Fruit fly (Drosophila melanogaster): ENCODE data around the gene Pfdn1.
A peak's percentile ranks its signal among the peaks of the same experiment; 100 is the strongest.

The Pfdn1 gene

dm6 chr2L:6090365-6090764 is 21.5 kb downstream of the Pfdn1 start:
- TF ChIP-seq CG30403 (GFP tag; optimal IDR thresholded peaks at IDR 0.05): no peak
- no peak for TF ChIP-seq CG17328 (GFP tag; IDR thresholded peaks at IDR 0.05)
- TF ChIP-seq insv (GFP tag; optimal IDR thresholded peaks at IDR 0.05): no peak
- TF ChIP-seq h (optimal IDR thresholded peaks at IDR 0.05): no peak
- TF ChIP-seq twi (tag; optimal IDR thresholded peaks at IDR 0.05): no peak
- no peak for TF ChIP-seq Elba2 (GFP tag; optimal IDR thresholded peaks at IDR 0.05)
- TF ChIP-seq Ets65A (GFP tag): no peak
- no peak for TF ChIP-seq CoRest (tag; optimal IDR thresholded peaks at IDR 0.05)
- TF ChIP-seq crol (GFP tag; IDR thresholded peaks at IDR 0.05): peak; percentile 79
- no peak for TF ChIP-seq Hand (GFP tag; optimal IDR thresholded peaks at IDR 0.05)
- peak in 1 of 2 experiments; percentile 77 for TF ChIP-seq Hr78 (GFP tag; optimal IDR thresholded peaks at IDR 0.05)
- TF ChIP-seq NfI (GFP tag; optimal IDR thresholded peaks at IDR 0.05): no peak
- no peak for TF ChIP-seq Kr (GFP tag; optimal IDR thresholded peaks at IDR 0.05)
- peak; percentile 26 for TF ChIP-seq CG2678 (tag; optimal IDR thresholded peaks at IDR 0.05)
- no peak for TF ChIP-seq tup (GFP tag; optimal IDR thresholded peaks at IDR 0.05)
- no peak for TF ChIP-seq CG2202 (tag; optimal IDR thresholded peaks at IDR 0.05)
- no peak for TF ChIP-seq row (GFP tag; IDR thresholded peaks at IDR 0.05)
- TF ChIP-seq gem (tag; optimal IDR thresholded peaks at IDR 0.05): no peak
- no peak for TF ChIP-seq phol (tag; optimal IDR thresholded peaks at IDR 0.05)
- no peak for TF ChIP-seq Mes4 (GFP tag; optimal IDR thresholded peaks at IDR 0.05)
- TF ChIP-seq CG13894 (tag; optimal IDR thresholded peaks at IDR 0.05): peak; percentile 28
- no peak for TF ChIP-seq bbx (GFP tag; IDR thresholded peaks at IDR 0.05; ENCODE audit: partially characterized antibody)
- no peak for TF ChIP-seq CG1792 (GFP tag; optimal IDR thresholded peaks at IDR 0.05)
- TF ChIP-seq bab2 (GFP tag; optimal IDR thresholded peaks at IDR 0.05): no peak
- TF ChIP-seq gfzf (GFP tag; optimal IDR thresholded peaks at IDR 0.05): no peak
- no peak for TF ChIP-seq CG12104 (GFP tag; optimal IDR thresholded peaks at IDR 0.05)
- TF ChIP-seq trh (GFP tag; optimal IDR thresholded peaks at IDR 0.05): no peak
- TF ChIP-seq Fer2 (tag; optimal IDR thresholded peaks at IDR 0.05): no peak
- no peak for TF ChIP-seq CG9215 (GFP tag; IDR thresholded peaks at IDR 0.05)
- no peak for TF ChIP-seq usp (GFP tag; optimal IDR thresholded peaks at IDR 0.05)
- TF ChIP-seq mam (GFP tag; optimal IDR thresholded peaks at IDR 0.05): no peak
- no peak for TF ChIP-seq E2f2 (GFP tag; IDR thresholded peaks at IDR 0.05)
- TF ChIP-seq knrl (GFP tag; IDR thresholded peaks at IDR 0.05; ENCODE audit: partially characterized antibody): no peak
- TF ChIP-seq sug (tag; optimal IDR thresholded peaks at IDR 0.05): peak; percentile 60
- TF ChIP-seq CG18476 (GFP tag; optimal IDR thresholded peaks at IDR 0.05): no peak
- no peak for TF ChIP-seq CG16779 (GFP tag; IDR thresholded peaks at IDR 0.05)
- TF ChIP-seq CG7839 (tag; optimal IDR thresholded peaks at IDR 0.05): no peak
- TF ChIP-seq CG8290 (GFP tag; optimal IDR thresholded peaks at IDR 0.05): no peak
- peak in 1 of 2 experiments; percentile 30 for TF ChIP-seq CG8290 (tag; optimal IDR thresholded peaks at IDR 0.05)
- no peak for TF ChIP-seq CG11456 (GFP tag; IDR thresholded peaks at IDR 0.05)
- TF ChIP-seq CG31365 (tag; optimal IDR thresholded peaks at IDR 0.05): no peak
- TF ChIP-seq NC2α (GFP tag; optimal IDR thresholded peaks at IDR 0.05): no peak
- TF ChIP-seq Sox100B (GFP tag; optimal IDR thresholded peaks at IDR 0.05): no peak
- TF ChIP-seq Bdp1 (GFP tag; optimal IDR thresholded peaks at IDR 0.05): no peak
- TF ChIP-seq CG13296 (GFP tag; optimal IDR thresholded peaks at IDR 0.05): no peak
- no peak for TF ChIP-seq ttk (GFP tag; IDR thresholded peaks at IDR 0.05)
- TF ChIP-seq so (GFP tag; IDR thresholded peaks at IDR 0.05): no peak
- no peak for TF ChIP-seq pros (GFP tag; optimal IDR thresholded peaks at IDR 0.05)
- TF ChIP-seq sens-2 (GFP tag; IDR thresholded peaks at IDR 0.05): no peak
- no peak for TF ChIP-seq CG4820 (GFP tag; optimal IDR thresholded peaks at IDR 0.05)
- TF ChIP-seq CG4730 (GFP tag; IDR thresholded peaks at IDR 0.05): no peak
- no peak for TF ChIP-seq CG5953 (GFP tag; IDR thresholded peaks at IDR 0.05)
- no peak for TF ChIP-seq CG9437 (GFP tag; optimal IDR thresholded peaks at IDR 0.05)

Data from whole organism, embryonic.